Fruit fly (Drosophila melanogaster) whole organism, pupa: ENCODE data around the gene Rab9Fa.

Experiments
- CG10348 ChIP-seq: fragments of 200-800 bp; sonication (Bioruptor generic); IDR thresholded peaks from 2 replicates; pipeline ENCODE4 v1.3.6; 2022; ENCODE audit warnings: missing biosample characterization, missing genetic modification characterization
- CG12605 ChIP-seq: fragments of 200-800 bp; sonication (Bioruptor generic); IDR thresholded peaks from 2 replicates; pipeline ENCODE4 v1.3.6; 2022; ENCODE audit warnings: missing biosample characterization, missing genetic modification characterization
- CG14655 ChIP-seq: fragments of 200-800 bp; sonication (Bioruptor generic); optimal IDR thresholded peaks from 3 replicates; lab custom pipeline; 2017; ENCODE audit warnings: mild to moderate bottlenecking, missing biosample characterization, missing genetic modification reagents, missing genetic modification characterization
- CG15710 ChIP-seq: fragments of 200-800 bp; sonication (Bioruptor generic); optimal IDR thresholded peaks from 2 replicates; lab custom pipeline; 2018; ENCODE audit warnings: missing biosample characterization, mild to moderate bottlenecking, missing genetic modification characterization, moderate library complexity
- CG32121 ChIP-seq: fragments of 200-800 bp; sonication (Bioruptor generic); IDR thresholded peaks from 2 replicates; pipeline ENCODE4 v1.3.6; 2022; ENCODE audit warnings: missing biosample characterization, missing genetic modification characterization
- CG8159 ChIP-seq: fragments of 200-800 bp; sonication (Bioruptor generic); optimal IDR thresholded peaks from 3 replicates; lab custom pipeline; 2018; ENCODE audit warnings: missing biosample characterization, mild to moderate bottlenecking, missing genetic modification characterization, moderate library complexity
- EcR ChIP-seq: fragments of 200-800 bp; sonication (Bioruptor generic); optimal IDR thresholded peaks from 3 replicates; lab custom pipeline; 2019; ENCODE audit warnings: missing biosample characterization, missing genetic modification characterization, mild to moderate bottlenecking, moderate library complexity, missing genetic modification reagents
- Pif1B ChIP-seq: fragments of 200-800 bp; sonication (Bioruptor generic); optimal IDR thresholded peaks from 3 replicates; lab custom pipeline; 2016; ENCODE audit warnings: missing biosample characterization, missing genetic modification characterization
- fd96Ca ChIP-seq: fragments of 200-800 bp; sonication (Bioruptor generic); IDR thresholded peaks from 3 replicates; pipeline ENCODE4 v1.3.6; 2022; ENCODE audit warnings: missing biosample characterization, missing genetic modification characterization

DNA sequence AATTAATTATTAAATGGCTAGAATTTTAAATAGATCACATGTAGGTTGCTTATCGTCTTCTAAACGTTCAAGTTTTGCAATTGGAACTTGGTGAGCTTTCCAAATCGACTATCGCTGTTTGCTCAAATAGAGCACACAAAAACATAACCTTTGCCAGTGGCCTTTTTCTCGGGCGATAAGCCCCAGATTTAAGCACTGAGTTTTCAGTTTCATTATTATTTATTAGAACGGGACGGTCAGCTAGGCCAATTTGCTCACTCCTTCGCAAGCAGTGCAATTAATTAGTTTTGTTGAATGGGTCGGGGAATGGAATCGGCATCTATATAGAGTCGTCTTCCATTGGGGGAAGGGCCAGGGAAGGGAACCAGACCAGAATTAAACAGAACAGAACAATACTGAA lies 24.6 kb downstream of the Rab9Fa start:
- TF ChIP-seq CG10348 (GFP tag; lab: Robert Waterston, UW) = no peak
- TF ChIP-seq Pif1B (GFP tag; lab: Kevin White, UChicago) = no peak
- TF ChIP-seq CG8159 (tag; lab: Kevin White, UChicago) = no peak
- no peak for TF ChIP-seq CG12605 (GFP tag; lab: Robert Waterston, UW)
- no peak for TF ChIP-seq CG15710 (tag; lab: Kevin White, UChicago)
- TF ChIP-seq fd96Ca (GFP tag; lab: Robert Waterston, UW) = no peak
- no peak for TF ChIP-seq EcR (GFP tag; lab: Kevin White, UChicago)
- no peak for TF ChIP-seq CG32121
- TF ChIP-seq CG14655 (GFP tag; lab: Kevin White, UChicago) = no peak
